Worm (Caenorhabditis elegans) whole organism, late embryonic: ENCODE results near the gene pfk-1.2.

Experiments used
- T23F11.4 ChIP-seq: fragments of 200-800 bp; sonication (Bioruptor generic); optimal IDR thresholded peaks from 2 replicates; lab custom pipeline; 2018; ENCODE audit warnings: mild to moderate bottlenecking, missing genetic modification characterization, missing compliant biosample characterization
- ceh-14 ChIP-seq: sonication (generic microtip); optimal IDR thresholded peaks from 2 replicates; lab custom pipeline; 2016; ENCODE audit warnings: missing genotype, missing genetic modification characterization, missing compliant biosample characterization
- ceh-18 ChIP-seq: sonication (generic microtip); optimal IDR thresholded peaks from 2 replicates; lab custom pipeline; 2016; ENCODE audit warnings: missing genetic modification characterization, missing compliant biosample characterization
- ceh-19 ChIP-seq: fragments of 200-800 bp; sonication (Bioruptor generic); optimal IDR thresholded peaks from 2 replicates; lab custom pipeline; 2018; ENCODE audit warnings: mild to moderate bottlenecking, missing genetic modification characterization, missing compliant biosample characterization
- ceh-24 ChIP-seq: sonication (generic microtip); optimal IDR thresholded peaks from 2 replicates; lab custom pipeline; 2016; ENCODE audit warnings: mild to moderate bottlenecking, missing genetic modification characterization, missing compliant biosample characterization
- ceh-31 ChIP-seq: sonication (generic microtip); optimal IDR thresholded peaks from 2 replicates; lab custom pipeline; 2016; ENCODE audit warnings: missing genetic modification characterization, missing compliant biosample characterization
- ceh-48 ChIP-seq: sonication (generic microtip); optimal IDR thresholded peaks from 2 replicates; lab custom pipeline; 2016; ENCODE audit warnings: missing genetic modification characterization, inconsistent platforms, missing compliant biosample characterization
- ceh-6 ChIP-seq: fragments of 200-800 bp; sonication (Bioruptor generic); optimal IDR thresholded peaks from 2 replicates; lab custom pipeline; 2018; ENCODE audit warnings: mild to moderate bottlenecking, missing genetic modification characterization, missing compliant biosample characterization
- elt-2 ChIP-seq: sonication (generic microtip); optimal IDR thresholded peaks from 2 replicates; lab custom pipeline; 2016; ENCODE audit warnings: missing genetic modification reagents, missing genetic modification characterization, missing compliant biosample characterization
- eyg-1 ChIP-seq: sonication (generic microtip); optimal IDR thresholded peaks from 2 replicates; lab custom pipeline; 2016; ENCODE audit warnings: missing genotype, missing genetic modification characterization, missing compliant biosample characterization
- fax-1 ChIP-seq: sonication (generic microtip); optimal IDR thresholded peaks from 2 replicates; lab custom pipeline; 2016; ENCODE audit warnings: missing genotype, missing genetic modification characterization, missing compliant biosample characterization
- hlh-13 ChIP-seq: fragments of 200-800 bp; sonication (Bioruptor generic); optimal IDR thresholded peaks from 2 replicates; lab custom pipeline; 2018; ENCODE audit warnings: mild to moderate bottlenecking, missing genetic modification characterization, missing compliant biosample characterization
- hlh-30 ChIP-seq: sonication (generic microtip); optimal IDR thresholded peaks from 2 replicates; lab custom pipeline; 2017; ENCODE audit warnings: antibody characterized with exemption, missing genetic modification characterization, missing compliant biosample characterization; ENCODE audit not compliant: insufficient read depth
- lim-6 ChIP-seq: sonication (generic microtip); optimal IDR thresholded peaks from 2 replicates; lab custom pipeline; 2016; ENCODE audit warnings: missing genetic modification characterization, missing compliant biosample characterization
- lin-11 ChIP-seq: fragments of 200-800 bp; sonication (Bioruptor generic); optimal IDR thresholded peaks from 2 replicates; lab custom pipeline; 2018; ENCODE audit warnings: mild to moderate bottlenecking, missing genetic modification characterization, missing compliant biosample characterization
- madf-2 ChIP-seq: sonication (generic microtip); optimal IDR thresholded peaks from 2 replicates; lab custom pipeline; 2017; ENCODE audit warnings: missing genetic modification characterization, missing compliant biosample characterization
- mec-3 ChIP-seq: sonication (generic microtip); optimal IDR thresholded peaks from 2 replicates; lab custom pipeline; 2016; ENCODE audit warnings: borderline replicate concordance, missing genetic modification characterization, missing compliant biosample characterization
- nhr-232 ChIP-seq: sonication (generic microtip); optimal IDR thresholded peaks from 2 replicates; lab custom pipeline; 2016; ENCODE audit warnings: missing genetic modification characterization, missing compliant biosample characterization
- npax-4 ChIP-seq: sonication (generic microtip); optimal IDR thresholded peaks from 2 replicates; lab custom pipeline; 2016; ENCODE audit warnings: missing genetic modification characterization, missing compliant biosample characterization
- odd-2 ChIP-seq: sonication (generic microtip); optimal IDR thresholded peaks from 2 replicates; lab custom pipeline; 2017; ENCODE audit warnings: antibody characterized with exemption, mild to moderate bottlenecking, missing genetic modification characterization, missing compliant biosample characterization
- pax-1 ChIP-seq: fragments of 150-350 bp; optimal IDR thresholded peaks from 2 replicates; lab custom pipeline; 2014; ENCODE audit warnings: missing biosample characterization, missing genetic modification characterization
- pha-4 ChIP-seq: fragments of 150-350 bp; optimal IDR thresholded peaks from 2 replicates; lab custom pipeline; 2018; ENCODE audit warnings: missing biosample characterization, missing genetic modification reagents, missing genetic modification characterization
- pqm-1 ChIP-seq: sonication (generic microtip); optimal IDR thresholded peaks from 2 replicates; lab custom pipeline; 2016; ENCODE audit warnings: missing genetic modification characterization, missing compliant biosample characterization
- ref-2 ChIP-seq: sonication (generic microtip); optimal IDR thresholded peaks from 2 replicates; lab custom pipeline; 2016; ENCODE audit warnings: missing genetic modification characterization, missing compliant biosample characterization
- rnt-1 ChIP-seq: sonication (generic microtip); optimal IDR thresholded peaks from 2 replicates; lab custom pipeline; 2016; ENCODE audit warnings: missing genetic modification characterization, missing compliant biosample characterization
- ttx-3 ChIP-seq: sonication (generic microtip); optimal IDR thresholded peaks from 2 replicates; lab custom pipeline; 2016; ENCODE audit warnings: missing genetic modification reagents, missing genetic modification characterization, missing compliant biosample characterization
- ztf-16 ChIP-seq: sonication (generic microtip); optimal IDR thresholded peaks from 2 replicates; lab custom pipeline; 2017; ENCODE audit warnings: missing genetic modification characterization, missing compliant biosample characterization

pfk-1.2 gene

ce11 chrV:9506931-9507330 is 24.7 kb upstream of the pfk-1.2 start:
- TF ChIP-seq elt-2: peak; percentile 1
- TF ChIP-seq npax-4 (tag; lab: Kevin White, UChicago): no peak
- no peak for TF ChIP-seq ceh-14
- TF ChIP-seq fax-1 (tag; lab: Kevin White, UChicago): no peak
- TF ChIP-seq madf-2 (tag; lab: Kevin White, UChicago): no peak
- TF ChIP-seq eyg-1: no peak

ce11 chrV:9507742-9508141 is 23.9 kb upstream of the pfk-1.2 start, which contains the start of gene acs-14:
Gene acs-14, plus strand, starts transcription at chrV:9508132.
- TF ChIP-seq lim-6 (tag; lab: Kevin White, UChicago) (no peak), hlh-30 (tag; lab: Kevin White, UChicago) (no peak), elt-2 (peak; percentile 40), ceh-31 (tag; lab: Kevin White, UChicago) (no peak), madf-2 (tag; lab: Kevin White, UChicago) (no peak)

ce11 chrV:9509597-9509996 is 22.0 kb upstream of the pfk-1.2 start:
- TF ChIP-seq ceh-6: no peak

- no peak for TF ChIP-seq lin-11
- TF ChIP-seq T23F11.4 (GFP tag; lab: Kevin White, UChicago): no peak
- TF ChIP-seq ref-2 (tag; lab: Kevin White, UChicago): no peak
- no peak for TF ChIP-seq lim-6 (tag; lab: Kevin White, UChicago)
- TF ChIP-seq rnt-1 (tag; lab: Kevin White, UChicago): no peak
- no peak for TF ChIP-seq nhr-232
- no peak for TF ChIP-seq ceh-6
These were observed 18.0 kb upstream of the pfk-1.2 start, which contains the start of gene eif-2Bdelta for ce11 chrV:9513590-9513989. Gene eif-2Bdelta, plus strand, starts transcription at chrV:9513824.

DNA sequence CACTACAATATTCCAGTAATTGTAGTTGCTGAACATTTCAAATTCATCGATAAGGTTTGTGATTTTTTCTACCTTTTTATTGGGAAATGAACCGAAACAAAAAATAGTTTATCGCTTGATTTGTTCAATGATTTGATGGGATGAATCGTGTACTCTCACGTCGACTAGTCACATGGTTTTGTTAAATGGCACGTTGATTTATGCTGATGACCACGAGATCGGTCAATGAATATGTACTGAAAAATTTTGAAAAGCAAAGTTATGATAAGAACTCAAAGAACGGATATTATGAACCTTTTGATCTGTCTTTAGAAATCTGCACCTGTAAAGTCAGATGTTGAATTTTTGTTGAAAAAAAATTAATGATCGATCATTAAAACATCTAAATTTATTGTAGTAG is 15.3 kb upstream of the pfk-1.2 start:
- TF ChIP-seq odd-2 (no peak), npax-4 (tag; lab: Kevin White, UChicago) (no peak), ceh-18 (tag; lab: Kevin White, UChicago) (no peak)
- TF ChIP-seq, all 69 proteins: peak for 0

DNA sequence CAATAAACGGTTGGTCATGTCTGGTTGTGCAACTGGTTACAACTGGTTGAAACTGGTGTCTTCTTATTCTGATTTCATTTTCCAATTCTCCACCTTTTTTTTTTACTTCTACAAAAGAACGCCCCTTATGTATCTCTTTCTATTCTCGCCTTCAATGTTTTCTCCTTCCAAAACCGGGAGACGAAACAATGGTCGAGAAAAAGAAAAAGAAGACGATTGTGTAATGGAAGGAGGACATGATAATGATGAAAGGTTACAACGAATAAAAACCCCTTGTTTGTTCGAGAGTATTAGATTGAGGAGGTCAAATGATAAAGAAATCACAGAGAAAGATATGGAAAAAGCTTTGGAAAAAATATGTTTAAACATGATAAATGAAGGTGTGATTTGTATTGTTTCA is 12.8 kb upstream of the pfk-1.2 start, which contains the start of gene C50F4.8:
C50F4.8 (minus strand) TSS at position 28 of the 400 bp plus-strand sequence.
- TF ChIP-seq ztf-16 (tag; lab: Kevin White, UChicago) (no peak), lim-6 (tag; lab: Kevin White, UChicago) (no peak), pax-1 (tag; lab: Kevin White, UChicago) (no peak), ttx-3 (tag; lab: Kevin White, UChicago) (no peak), ceh-6 (no peak), hlh-13 (GFP tag; lab: Kevin White, UChicago) (no peak), ceh-19 (GFP tag; lab: Kevin White, UChicago) (no peak), ceh-48 (tag; lab: Kevin White, UChicago) (no peak)

- TF ChIP-seq hlh-30 (tag; lab: Kevin White, UChicago): no peak
These were observed 9.9 kb upstream of the pfk-1.2 start for ce11 chrV:9521697-9522096.

- TF ChIP-seq ceh-24 (no peak), ttx-3 (tag; lab: Kevin White, UChicago) (no peak), pha-4 (tag; lab: Kevin White, UChicago) (no peak), ceh-18 (tag; lab: Kevin White, UChicago) (no peak), mec-3 (tag; lab: Kevin White, UChicago) (no peak), pqm-1 (no peak)
These were observed 7.5 kb upstream of the pfk-1.2 start, which contains the start of gene C50F4.9 for ce11 chrV:9524099-9524498. Gene C50F4.9, minus strand, starts transcription at chrV:9524199.
